Fruit fly (Drosophila melanogaster): Measurements from ENCODE around the gene Vha100-1.
A peak's percentile ranks its signal among the peaks of the same experiment; 100 is the strongest.

Vha100-1 gene

DNA sequence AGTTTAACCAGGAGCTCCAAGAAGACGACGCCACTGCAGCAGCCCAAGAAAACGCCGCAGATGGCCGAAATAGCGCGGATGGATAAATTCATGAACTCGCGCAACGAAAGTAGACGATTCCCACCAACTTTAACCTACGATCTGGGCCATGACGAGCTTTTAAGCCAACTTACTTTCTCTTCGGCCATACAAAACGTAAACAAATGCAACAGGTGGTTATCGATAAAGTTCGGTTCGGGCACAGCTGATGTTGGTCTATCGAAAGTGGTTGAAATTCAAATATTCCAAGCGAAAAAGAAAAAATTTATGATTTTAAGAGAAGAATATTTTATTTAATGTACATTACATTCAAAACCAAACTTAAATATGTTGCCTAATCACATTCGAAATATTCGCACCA lies 15.7 kb downstream of the Vha100-1 start, which contains the start of gene CG14511:
Gene CG14511, minus strand, starts transcription at position 184 of the 400 bp plus-strand sequence.
- no peak for TF ChIP-seq CG5204 (GFP tag; optimal IDR thresholded peaks at IDR 0.05)
- TF ChIP-seq CG14711 (tag; optimal IDR thresholded peaks at IDR 0.05) = no peak
- no peak for TF ChIP-seq CG1620 (GFP tag; optimal IDR thresholded peaks at IDR 0.05)
- peak; percentile 27 for TF ChIP-seq bab1 (GFP tag; optimal IDR thresholded peaks at IDR 0.05)

DNA sequence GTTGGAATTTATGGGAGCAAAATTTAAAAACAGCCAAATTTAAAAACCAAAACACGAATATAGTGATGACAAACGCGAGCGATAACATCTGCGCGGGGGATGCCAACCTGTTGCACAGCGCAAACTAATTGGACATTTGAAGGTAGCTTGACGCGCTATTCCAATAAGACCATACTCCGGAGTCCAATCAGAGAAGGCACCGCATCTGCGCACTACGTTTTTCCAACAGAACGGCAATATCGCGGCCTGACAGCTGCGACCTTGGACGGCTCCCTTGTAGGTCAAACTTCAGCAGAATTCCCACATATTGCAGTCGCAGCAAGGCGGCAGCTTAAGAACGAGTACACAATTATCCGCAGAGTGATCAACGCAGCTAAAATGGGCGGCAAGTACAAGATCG lies 17.1 kb downstream of the Vha100-1 start, which contains the start of the genes CG11882 and Pglym78:
Gene CG11882, minus strand, starts transcription at position 101 of the 400 bp plus-strand sequence.
Gene Pglym78, plus strand, starts transcription at position 177 of the 400 bp plus-strand sequence.
- TF ChIP-seq Mnt (GFP tag; optimal IDR thresholded peaks at IDR 0.05) (peak; percentile 62), CG12768 (GFP tag; optimal IDR thresholded peaks at IDR 0.05) (peak; percentile 71), CG33017 (tag; optimal IDR thresholded peaks at IDR 0.05) (peak; percentile 47), CG14711 (tag; optimal IDR thresholded peaks at IDR 0.05) (no peak), ovo (GFP tag; optimal IDR thresholded peaks at IDR 0.05) (peak; percentile 24), CG7045 (GFP tag; optimal IDR thresholded peaks at IDR 0.05) (peak; percentile 3), Crg-1 (GFP tag; optimal IDR thresholded peaks at IDR 0.05) (no peak), CG1620 (GFP tag; optimal IDR thresholded peaks at IDR 0.05) (peak; percentile 73), Clk (GFP tag; optimal IDR thresholded peaks at IDR 0.05) (no peak), pad (GFP tag; optimal IDR thresholded peaks at IDR 0.05) (peak; percentile 61), cic (GFP tag; optimal IDR thresholded peaks at IDR 0.05) (peak; percentile 59), bab1 (GFP tag; optimal IDR thresholded peaks at IDR 0.05) (peak; percentile 79), CG11617 (GFP tag; optimal IDR thresholded peaks at IDR 0.05) (peak; percentile 30), Hr96 (GFP tag; optimal IDR thresholded peaks at IDR 0.05) (no peak), CG5204 (GFP tag; optimal IDR thresholded peaks at IDR 0.05) (no peak), cnc (optimal IDR thresholded peaks at IDR 0.05) (no peak), kay (GFP tag; ENCODE audit: borderline replicate concordance) (no peak), toe (GFP tag; optimal IDR thresholded peaks at IDR 0.05) (no peak), tj (GFP tag; optimal IDR thresholded peaks at IDR 0.05) (peak; percentile 0), CG7101 (tag; optimal IDR thresholded peaks at IDR 0.05) (peak; percentile 66)

DNA sequence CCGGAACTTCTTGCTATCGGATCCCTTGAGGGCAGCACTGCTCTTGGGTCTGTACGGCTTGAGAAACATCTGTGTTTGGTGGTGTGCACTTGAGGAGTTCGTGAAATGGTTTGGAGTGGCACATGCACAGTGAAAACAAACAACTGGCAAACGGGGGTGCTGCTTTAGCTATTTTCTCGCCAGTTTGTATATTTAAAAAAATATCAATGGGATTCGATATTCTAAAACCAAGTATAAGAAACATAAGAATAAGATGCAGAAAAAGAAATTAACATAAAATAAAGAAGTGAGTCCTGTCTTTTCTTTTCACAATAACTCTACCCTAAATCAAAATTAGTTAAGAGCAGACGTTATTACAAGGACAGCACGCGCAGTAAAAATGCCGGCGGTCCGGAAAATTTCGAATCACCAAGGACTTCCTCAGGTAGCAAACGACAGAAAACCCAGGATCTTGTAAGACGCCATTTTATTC lies 20.7 kb downstream of the Vha100-1 start, which contains the start of gene eIF2D:
Gene eIF2D, minus strand, starts transcription at position 174 of the 472 bp plus-strand sequence.
- TF ChIP-seq Mnt (GFP tag; optimal IDR thresholded peaks at IDR 0.05) (peak; percentile 62), cnc (optimal IDR thresholded peaks at IDR 0.05) (no peak), CG11617 (GFP tag; optimal IDR thresholded peaks at IDR 0.05) (peak; percentile 58), CG1620 (GFP tag; optimal IDR thresholded peaks at IDR 0.05) (no peak), CG12768 (GFP tag; optimal IDR thresholded peaks at IDR 0.05) (peak; percentile 58), CG33017 (tag; optimal IDR thresholded peaks at IDR 0.05) (peak; percentile 54), pad (GFP tag; optimal IDR thresholded peaks at IDR 0.05) (peak; percentile 21), Hr96 (GFP tag; optimal IDR thresholded peaks at IDR 0.05) (peak; percentile 33), CG7101 (tag; optimal IDR thresholded peaks at IDR 0.05) (peak; percentile 58), CG7045 (GFP tag; optimal IDR thresholded peaks at IDR 0.05) (peak; percentile 34), Clk (GFP tag; optimal IDR thresholded peaks at IDR 0.05) (no peak), CG14711 (tag; optimal IDR thresholded peaks at IDR 0.05) (peak; percentile 58), cic (GFP tag; optimal IDR thresholded peaks at IDR 0.05) (no peak), tj (GFP tag; optimal IDR thresholded peaks at IDR 0.05) (no peak), Crg-1 (GFP tag; optimal IDR thresholded peaks at IDR 0.05) (peak; percentile 29), bab1 (GFP tag; optimal IDR thresholded peaks at IDR 0.05) (peak; percentile 77)

DNA sequence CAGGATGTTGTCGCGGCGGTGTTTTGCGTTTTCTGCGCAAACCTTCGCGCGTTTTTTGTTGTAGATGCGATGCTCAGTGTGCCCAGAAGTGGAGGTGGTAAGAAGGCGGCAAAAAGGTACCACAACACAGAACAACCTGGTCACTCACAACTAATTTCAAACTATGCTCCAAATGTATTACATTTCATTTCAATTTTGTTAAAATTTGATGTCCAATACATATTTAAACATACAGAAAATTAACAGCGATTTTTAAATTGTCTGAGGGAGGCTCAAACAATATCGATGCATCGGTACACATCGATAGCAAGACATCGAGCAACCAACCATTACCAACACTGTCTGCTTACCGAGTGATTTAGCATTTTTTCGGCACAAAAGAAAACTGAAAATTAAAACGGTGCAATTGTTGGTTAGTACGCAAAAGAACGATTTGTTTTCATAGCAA lies 22.2 kb downstream of the Vha100-1 start, which contains the start of the genes Slbp and Rpn2:
Gene Slbp, minus strand, starts transcription at position 70 of the 448 bp plus-strand sequence.
Gene Rpn2, plus strand, starts transcription at position 328 of the 448 bp plus-strand sequence.
- TF ChIP-seq CG14711 (tag; optimal IDR thresholded peaks at IDR 0.05) (peak; percentile 73), CG33017 (tag; optimal IDR thresholded peaks at IDR 0.05) (peak; percentile 42), tj (GFP tag; optimal IDR thresholded peaks at IDR 0.05) (peak; percentile 21), cnc (optimal IDR thresholded peaks at IDR 0.05) (peak; percentile 94 to 96), cic (GFP tag; optimal IDR thresholded peaks at IDR 0.05) (peak; percentile 47), Clk (GFP tag; optimal IDR thresholded peaks at IDR 0.05) (peak; percentile 61), CG7101 (tag; optimal IDR thresholded peaks at IDR 0.05) (peak; percentile 74), pad (GFP tag; optimal IDR thresholded peaks at IDR 0.05) (peak; percentile 72), CG1620 (GFP tag; optimal IDR thresholded peaks at IDR 0.05) (peak; percentile 62), Hr96 (GFP tag; optimal IDR thresholded peaks at IDR 0.05) (peak; percentile 75), CG12768 (GFP tag; optimal IDR thresholded peaks at IDR 0.05) (peak; percentile 63), CG7045 (GFP tag; optimal IDR thresholded peaks at IDR 0.05) (peak; percentile 22), bab1 (GFP tag; optimal IDR thresholded peaks at IDR 0.05) (peak; percentile 88), ovo (GFP tag; optimal IDR thresholded peaks at IDR 0.05) (peak; percentile 6), Mnt (GFP tag; optimal IDR thresholded peaks at IDR 0.05) (peak; percentile 77), Crg-1 (GFP tag; optimal IDR thresholded peaks at IDR 0.05) (peak; percentile 77), toe (GFP tag; optimal IDR thresholded peaks at IDR 0.05) (no peak), CG5204 (GFP tag; optimal IDR thresholded peaks at IDR 0.05) (no peak), CG11617 (GFP tag; optimal IDR thresholded peaks at IDR 0.05) (peak; percentile 61), kay (GFP tag; ENCODE audit: borderline replicate concordance) (no peak)

DNA sequence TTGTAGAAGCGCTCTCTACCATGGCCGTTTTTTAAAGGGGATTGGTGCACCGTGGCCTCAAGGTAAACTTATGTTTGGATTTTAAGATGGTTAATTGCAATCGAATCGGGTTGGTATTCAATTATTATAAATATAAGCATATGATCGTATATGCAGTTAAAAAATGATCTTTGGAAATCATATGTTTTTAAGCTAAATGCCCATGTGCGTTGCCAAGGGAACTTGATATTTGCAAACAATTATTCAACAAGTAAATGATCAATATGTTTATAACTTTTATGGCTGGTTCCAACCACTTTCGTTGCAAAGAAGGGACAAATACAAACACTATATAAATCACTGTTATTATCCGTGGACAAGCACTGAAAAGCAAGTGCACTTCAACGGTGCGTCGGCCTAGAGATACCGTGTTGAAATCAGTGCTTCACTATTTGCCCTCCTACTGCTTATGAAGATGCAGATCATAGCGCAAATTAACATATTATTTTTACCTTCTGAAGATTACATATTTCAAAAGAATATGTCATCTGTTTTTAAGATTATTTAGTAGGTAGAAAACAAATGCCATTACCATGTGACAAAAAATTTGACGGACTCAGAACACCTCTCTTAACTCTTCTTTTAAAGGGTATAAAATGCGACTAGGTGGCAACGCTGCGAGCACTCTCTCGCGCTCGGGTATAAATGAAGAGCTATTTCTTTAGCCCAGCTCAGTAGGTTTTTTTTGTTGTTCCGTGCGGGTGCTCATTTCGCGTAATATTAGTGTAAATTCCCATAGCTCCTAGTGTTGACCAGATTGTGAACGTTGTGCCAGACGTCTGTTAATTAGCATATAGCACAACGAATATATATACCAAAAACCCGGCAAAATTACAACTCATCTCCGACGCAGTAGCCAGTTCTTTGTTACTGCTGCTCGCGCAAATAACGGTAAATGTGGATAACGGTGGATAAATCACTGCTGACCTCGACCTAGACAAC lies 26.7 kb downstream of the Vha100-1 start, which contains the start of gene rdog:
Gene rdog, plus strand, starts transcription at position 705 of the 981 bp plus-strand sequence.
- peak; percentile 80 for TF ChIP-seq CG7101 (tag; optimal IDR thresholded peaks at IDR 0.05)
- TF ChIP-seq CG12768 (GFP tag; optimal IDR thresholded peaks at IDR 0.05) = peak; percentile 86
- peak; percentile 80 for TF ChIP-seq bab1 (GFP tag; optimal IDR thresholded peaks at IDR 0.05)
- TF ChIP-seq pad (GFP tag; optimal IDR thresholded peaks at IDR 0.05) = peak; percentile 73
- TF ChIP-seq cnc (optimal IDR thresholded peaks at IDR 0.05) = peak in 1 of 2 experiments; percentile 10
- TF ChIP-seq Hr96 (GFP tag; optimal IDR thresholded peaks at IDR 0.05) = peak; percentile 89
- TF ChIP-seq ovo (GFP tag; optimal IDR thresholded peaks at IDR 0.05) = peak; percentile 97
- peak; percentile 53 for TF ChIP-seq Clk (GFP tag; optimal IDR thresholded peaks at IDR 0.05)
- no peak for TF ChIP-seq CG5204 (GFP tag; optimal IDR thresholded peaks at IDR 0.05)
- TF ChIP-seq CG11617 (GFP tag; optimal IDR thresholded peaks at IDR 0.05) = peak; percentile 92
- TF ChIP-seq cic (GFP tag; optimal IDR thresholded peaks at IDR 0.05) = peak; percentile 74
- peak; percentile 62 for TF ChIP-seq CG1620 (GFP tag; optimal IDR thresholded peaks at IDR 0.05)
- peak; percentile 63 for TF ChIP-seq CG14711 (tag; optimal IDR thresholded peaks at IDR 0.05)
- TF ChIP-seq Crg-1 (GFP tag; optimal IDR thresholded peaks at IDR 0.05) = peak; percentile 65
- TF ChIP-seq kay (GFP tag; ENCODE audit: borderline replicate concordance) = no peak
- peak; percentile 59 for TF ChIP-seq tj (GFP tag; optimal IDR thresholded peaks at IDR 0.05)
- TF ChIP-seq CG7045 (GFP tag; optimal IDR thresholded peaks at IDR 0.05) = peak; percentile 82
- peak; percentile 71 for TF ChIP-seq Mnt (GFP tag; optimal IDR thresholded peaks at IDR 0.05)
- no peak for TF ChIP-seq toe (GFP tag; optimal IDR thresholded peaks at IDR 0.05)
- peak; percentile 77 for TF ChIP-seq CG33017 (tag; optimal IDR thresholded peaks at IDR 0.05)
